Fruit fly (Drosophila melanogaster) whole organism, prepupa: Measurements from ENCODE around the gene CG13654.
A peak's percentile ranks its signal among the peaks of the same experiment; 100 is the strongest.

Experiments
- Blimp-1 ChIP-seq: fragments of 200-800 bp; sonication (Bioruptor generic); optimal IDR thresholded peaks from 3 replicates; lab custom pipeline; 2017; ENCODE audit warnings: missing biosample characterization, missing genetic modification characterization, mild to moderate bottlenecking, moderate library complexity, missing genetic modification reagents
- CG10669 ChIP-seq: fragments of 200-800 bp; sonication (Bioruptor generic); optimal IDR thresholded peaks from 3 replicates; lab custom pipeline; 2018; ENCODE audit warnings: missing biosample characterization, mild to moderate bottlenecking, missing genetic modification characterization, moderate library complexity
- CG11294 ChIP-seq: fragments of 200-800 bp; sonication (Bioruptor generic); IDR thresholded peaks from 2 replicates; pipeline ENCODE4 v1.3.6; 2022; ENCODE audit warnings: missing biosample characterization, missing genetic modification characterization
- CG11762 ChIP-seq: fragments of 200-800 bp; sonication (Bioruptor generic); optimal IDR thresholded peaks from 3 replicates; lab custom pipeline; 2016; ENCODE audit warnings: missing biosample characterization, missing genetic modification characterization; ENCODE audit not compliant: insufficient read depth
- CG11902 ChIP-seq: fragments of 200-800 bp; sonication (Bioruptor generic); optimal IDR thresholded peaks from 3 replicates; lab custom pipeline; 2016; ENCODE audit warnings: missing biosample characterization, missing genetic modification characterization
- CG15336 ChIP-seq: fragments of 200-800 bp; sonication (Bioruptor generic); IDR thresholded peaks from 2 replicates; pipeline ENCODE4 v1.3.6; 2022; ENCODE audit warnings: missing biosample characterization, missing genetic modification characterization
- CG1621 ChIP-seq: fragments of 200-800 bp; sonication (Bioruptor generic); optimal IDR thresholded peaks from 3 replicates; lab custom pipeline; 2018; ENCODE audit warnings: missing biosample characterization, mild to moderate bottlenecking, missing genetic modification characterization
- CG3032 ChIP-seq: fragments of 200-800 bp; optimal IDR thresholded peaks from 2 replicates; lab custom pipeline; 2019; ENCODE audit warnings: missing biosample characterization, mild to moderate bottlenecking, missing genetic modification characterization, moderate library complexity
- CG31627 ChIP-seq: fragments of 200-800 bp; sonication (Bioruptor generic); optimal IDR thresholded peaks from 3 replicates; lab custom pipeline; 2016; ENCODE audit warnings: missing biosample characterization, missing genetic modification characterization
- CG3919 ChIP-seq: fragments of 200-800 bp; sonication (Bioruptor generic); optimal IDR thresholded peaks from 3 replicates; lab custom pipeline; 2016; ENCODE audit warnings: missing biosample characterization, missing genetic modification characterization
- CG6276 ChIP-seq: fragments of 200-800 bp; sonication (Bioruptor generic); optimal IDR thresholded peaks from 2 replicates; lab custom pipeline; 2017; ENCODE audit warnings: missing biosample characterization, mild to moderate bottlenecking, missing genetic modification characterization
- CG6808 ChIP-seq: fragments of 200-800 bp; sonication (Bioruptor generic); optimal IDR thresholded peaks from 3 replicates; lab custom pipeline; 2017; ENCODE audit warnings: missing biosample characterization, missing genetic modification characterization, mild to moderate bottlenecking, moderate library complexity, missing genetic modification reagents
- CG7368 ChIP-seq: fragments of 200-800 bp; sonication (Bioruptor generic); optimal IDR thresholded peaks from 3 replicates; lab custom pipeline; 2016; ENCODE audit warnings: missing biosample characterization, missing genetic modification characterization
- CG8319 ChIP-seq: fragments of 200-800 bp; sonication (Bioruptor generic); optimal IDR thresholded peaks from 3 replicates; lab custom pipeline; 2016; ENCODE audit warnings: missing biosample characterization, missing genetic modification characterization
- CG8632 ChIP-seq: fragments of 200-800 bp; sonication (Bioruptor generic); optimal IDR thresholded peaks from 3 replicates; lab custom pipeline; 2016; ENCODE audit warnings: missing biosample characterization, missing genetic modification characterization
- CG9139 ChIP-seq: fragments of 200-800 bp; sonication (Bioruptor generic); optimal IDR thresholded peaks from 3 replicates; lab custom pipeline; 2017; ENCODE audit warnings: missing biosample characterization, mild to moderate bottlenecking, missing genetic modification characterization
- Eip75B ChIP-seq: fragments of 200-800 bp; sonication (Bioruptor generic); optimal IDR thresholded peaks from 3 replicates; lab custom pipeline; 2016; ENCODE audit warnings: missing biosample characterization, missing genetic modification characterization
- Eip78C ChIP-seq: fragments of 200-800 bp; sonication (Bioruptor generic); peaks from one replicate; lab custom pipeline; 2016; ENCODE audit warnings: missing biosample characterization, missing genetic modification characterization
- Eip93F ChIP-seq: fragments of 200-800 bp; sonication (Bioruptor generic); optimal IDR thresholded peaks from 2 replicates; lab custom pipeline; 2016; ENCODE audit warnings: missing biosample characterization, mild to moderate bottlenecking, missing genetic modification characterization
- Ets21C ChIP-seq: fragments of 200-800 bp; sonication (Bioruptor generic); optimal IDR thresholded peaks from 3 replicates; lab custom pipeline; 2016; ENCODE audit warnings: missing biosample characterization, missing genetic modification characterization
- Ets96B ChIP-seq: fragments of 200-800 bp; optimal IDR thresholded peaks from 2 replicates; lab custom pipeline; 2019; ENCODE audit warnings: missing biosample characterization, mild to moderate bottlenecking, missing genetic modification characterization, moderate library complexity
- Hr38 ChIP-seq: sonication (Bioruptor generic); optimal IDR thresholded peaks from 2 replicates; lab custom pipeline; 2016; ENCODE audit warnings: missing biosample characterization, missing genetic modification characterization
- Hr39 ChIP-seq: fragments of 200-800 bp; sonication (Bioruptor generic); optimal IDR thresholded peaks from 2 replicates; lab custom pipeline; 2016; ENCODE audit warnings: missing biosample characterization, missing genetic modification characterization
- Hr4 ChIP-seq: fragments of 200-800 bp; sonication (Bioruptor generic); optimal IDR thresholded peaks from 3 replicates; lab custom pipeline; 2016; ENCODE audit warnings: missing biosample characterization, missing genetic modification characterization
- Lpt ChIP-seq: fragments of 200-800 bp; sonication (Bioruptor generic); optimal IDR thresholded peaks from 3 replicates; lab custom pipeline; 2016; ENCODE audit warnings: missing biosample characterization, missing genetic modification characterization
- Met ChIP-seq: fragments of 200-800 bp; sonication (Bioruptor generic); optimal IDR thresholded peaks from 3 replicates; lab custom pipeline; 2016; ENCODE audit warnings: missing biosample characterization, missing genetic modification characterization
- OdsH ChIP-seq: fragments of 200-800 bp; sonication (Bioruptor generic); optimal IDR thresholded peaks from 3 replicates; lab custom pipeline; 2016; ENCODE audit warnings: missing biosample characterization, missing genetic modification characterization
- Sox102F ChIP-seq: fragments of 200-800 bp; sonication (Bioruptor generic); optimal IDR thresholded peaks from 2 replicates; lab custom pipeline; 2016; ENCODE audit warnings: missing biosample characterization, mild to moderate bottlenecking, missing genetic modification characterization
- Sox15 ChIP-seq: fragments of 200-800 bp; sonication (Bioruptor generic); optimal IDR thresholded peaks from 3 replicates; lab custom pipeline; 2016; ENCODE audit warnings: missing biosample characterization, missing genetic modification characterization
- acj6 ChIP-seq: fragments of 200-800 bp; sonication (Bioruptor generic); optimal IDR thresholded peaks from 3 replicates; lab custom pipeline; 2016; ENCODE audit warnings: missing biosample characterization, missing genetic modification characterization
- cyc ChIP-seq: fragments of 200-800 bp; sonication (Bioruptor generic); optimal IDR thresholded peaks from 3 replicates; lab custom pipeline; 2016; ENCODE audit warnings: missing biosample characterization, missing genetic modification characterization
- dac ChIP-seq: fragments of 200-800 bp; sonication (Bioruptor generic); optimal IDR thresholded peaks from 2 replicates; lab custom pipeline; 2017; ENCODE audit warnings: missing biosample characterization, mild to moderate bottlenecking, missing genetic modification characterization
- dsx ChIP-seq: fragments of 200-800 bp; optimal IDR thresholded peaks from 3 replicates; lab custom pipeline; 2019; ENCODE audit warnings: missing biosample characterization, mild to moderate bottlenecking, missing genetic modification characterization, moderate library complexity; ENCODE audit not compliant: poor library complexity, severe bottlenecking
- esn ChIP-seq: fragments of 200-800 bp; sonication (Bioruptor generic); optimal IDR thresholded peaks from 2 replicates; lab custom pipeline; 2016; ENCODE audit warnings: missing biosample characterization, mild to moderate bottlenecking, missing genetic modification characterization, moderate library complexity
- fd85E ChIP-seq: fragments of 200-800 bp; sonication (Bioruptor generic); optimal IDR thresholded peaks from 3 replicates; lab custom pipeline; 2016; ENCODE audit warnings: missing biosample characterization, missing genetic modification characterization
- fkh ChIP-seq: fragments of 200-800 bp; sonication (Bioruptor generic); optimal IDR thresholded peaks from 3 replicates; lab custom pipeline; 2017; ENCODE audit warnings: missing biosample characterization, mild to moderate bottlenecking, missing genetic modification characterization, moderate library complexity
- lz ChIP-seq: fragments of 200-800 bp; sonication (Bioruptor generic); optimal IDR thresholded peaks from 3 replicates; lab custom pipeline; 2016; ENCODE audit warnings: missing biosample characterization, missing genetic modification characterization
- net ChIP-seq: fragments of 200-800 bp; sonication (Bioruptor generic); optimal IDR thresholded peaks from 3 replicates; lab custom pipeline; 2016; ENCODE audit warnings: missing biosample characterization, missing genetic modification characterization
- pdm3 ChIP-seq: fragments of 200-800 bp; sonication (Bioruptor generic); optimal IDR thresholded peaks from 3 replicates; lab custom pipeline; 2016; ENCODE audit warnings: missing biosample characterization, missing genetic modification characterization
- salr ChIP-seq, 2 experiments: fragments of 200-800 bp; sonication (Bioruptor generic); optimal IDR thresholded peaks; 3 replicates each; lab custom pipeline; 2016 to 2018; ENCODE audit warnings: missing biosample characterization in 2 of 2, missing genetic modification characterization in 2 of 2, mild to moderate bottlenecking in 1 of 2
- ss ChIP-seq, 2 experiments: fragments of 200-800 bp; sonication (Bioruptor generic); optimal IDR thresholded peaks; 2 replicates in 1 of 2; 3 replicates in 1 of 2; lab custom pipeline; 2017 to 2018; ENCODE audit warnings: mild to moderate bottlenecking in 2 of 2, missing biosample characterization in 2 of 2, missing genetic modification characterization in 2 of 2, moderate library complexity in 1 of 2
- svp ChIP-seq: fragments of 200-800 bp; sonication (Bioruptor generic); peaks from one replicate; lab custom pipeline; 2016; ENCODE audit warnings: missing biosample characterization, missing genetic modification characterization
- topi ChIP-seq: fragments of 200-800 bp; sonication (Bioruptor generic); optimal IDR thresholded peaks from 3 replicates; lab custom pipeline; 2016; ENCODE audit warnings: missing biosample characterization, missing genetic modification characterization
- vri ChIP-seq: fragments of 200-800 bp; sonication (Bioruptor generic); optimal IDR thresholded peaks from 3 replicates; lab custom pipeline; 2016; ENCODE audit warnings: missing biosample characterization, mild to moderate bottlenecking, missing genetic modification characterization

The CG13654 gene

DNA sequence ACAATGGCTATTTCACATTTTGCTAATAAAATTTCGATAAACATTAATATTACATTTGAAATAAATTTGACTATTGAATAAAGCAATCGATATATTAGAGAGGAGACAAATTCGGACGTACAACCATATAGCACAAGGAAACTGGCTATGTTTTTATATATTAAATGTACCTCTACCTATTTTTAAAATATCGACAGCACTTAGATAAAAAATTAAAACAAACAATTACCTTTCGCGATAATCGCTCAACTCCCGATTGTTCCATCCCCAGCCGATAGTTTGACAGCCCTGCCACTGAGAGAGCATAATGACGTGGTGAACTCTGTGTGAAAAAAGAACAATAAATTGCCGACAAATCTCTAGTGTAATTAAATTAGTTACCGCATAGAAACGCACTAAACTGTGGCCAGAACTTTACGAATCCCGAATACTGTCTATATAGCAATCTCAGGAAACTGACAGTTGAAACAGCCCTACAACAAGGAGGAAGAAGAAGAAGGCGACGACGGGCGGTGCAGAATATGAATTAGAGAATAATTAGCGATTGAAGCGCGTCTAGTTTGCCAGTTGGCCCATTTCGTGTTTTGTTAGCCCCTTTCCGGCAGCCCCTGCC is 59.1 kb downstream of the CG13654 start, which contains the start of gene CG11857 (continued):
- peak; percentile 99 for TF ChIP-seq svp
- peak; percentile 97 for TF ChIP-seq cyc (GFP tag; lab: Kevin White, UChicago)
- peak; percentile 82 for TF ChIP-seq Hr38 (GFP tag; lab: Kevin White, UChicago)
- peak; percentile 96 for TF ChIP-seq CG3919 (GFP tag; lab: Kevin White, UChicago)
- no peak for TF ChIP-seq CG6808 (GFP tag; lab: Kevin White, UChicago)
- TF ChIP-seq Ets21C (GFP tag; lab: Kevin White, UChicago): peak; percentile 97
- peak; percentile 94 for TF ChIP-seq vri (GFP tag; lab: Kevin White, UChicago)
- TF ChIP-seq salr (GFP tag; optimal IDR thresholded peaks at IDR 0.05; lab: Kevin White, UChicago): peak in 1 of 2 experiments; percentile 93
- TF ChIP-seq CG3032 (tag; lab: Kevin White, UChicago): peak; percentile 98
- TF ChIP-seq topi (GFP tag; lab: Kevin White, UChicago): peak; percentile 97
- peak; percentile 98 for TF ChIP-seq Eip78C (GFP tag; lab: Kevin White, UChicago)
- TF ChIP-seq fkh (GFP tag; lab: Kevin White, UChicago): peak; percentile 86
- no peak for TF ChIP-seq Sox102F
- peak; percentile 97 for TF ChIP-seq pdm3
- TF ChIP-seq CG11902 (GFP tag; lab: Kevin White, UChicago): peak; percentile 96
- TF ChIP-seq Eip93F (GFP tag; lab: Kevin White, UChicago): peak; percentile 89
- peak; percentile 94 for TF ChIP-seq Ets96B (tag; lab: Kevin White, UChicago)
- TF ChIP-seq CG11294 (GFP tag; lab: Robert Waterston, UW): peak; percentile 97
- TF ChIP-seq CG8632: peak; percentile 92
- TF ChIP-seq ss (GFP tag; optimal IDR thresholded peaks at IDR 0.05; lab: Kevin White, UChicago): peak in 1 of 2 experiments; percentile 91
- peak; percentile 89 for TF ChIP-seq Lpt (GFP tag; lab: Kevin White, UChicago)
- peak; percentile 97 for TF ChIP-seq Hr4 (GFP tag; lab: Kevin White, UChicago)
- TF ChIP-seq CG11762: peak; percentile 90
- TF ChIP-seq esn (GFP tag; lab: Kevin White, UChicago): peak; percentile 98
- TF ChIP-seq lz (GFP tag; lab: Kevin White, UChicago): peak; percentile 98
- no peak for TF ChIP-seq CG9139 (GFP tag; lab: Kevin White, UChicago)
- peak; percentile 97 for TF ChIP-seq Met (GFP tag; lab: Kevin White, UChicago)
- peak; percentile 94 for TF ChIP-seq CG10669 (GFP tag; lab: Kevin White, UChicago)

DNA sequence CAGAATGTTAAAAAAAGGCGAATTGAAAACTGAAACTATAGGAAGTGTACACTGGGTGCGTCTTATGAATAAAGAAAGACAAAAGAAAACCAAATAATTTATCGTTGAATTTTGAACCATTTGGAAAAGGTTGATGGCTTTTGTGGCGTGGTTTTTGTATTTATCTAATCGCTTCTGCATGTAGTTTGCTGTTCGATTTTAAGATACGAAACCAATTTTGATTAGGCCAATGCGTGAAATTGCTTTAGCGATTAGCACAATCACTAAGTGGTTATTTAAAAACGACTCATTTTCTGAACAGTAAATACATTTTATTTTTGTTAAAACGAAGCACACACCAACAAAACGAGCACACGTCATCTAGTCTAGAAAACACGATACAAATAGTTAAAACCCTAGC is 61.1 kb downstream of the CG13654 start:
- TF ChIP-seq OdsH: no peak
- no peak for TF ChIP-seq CG8319 (GFP tag; lab: Kevin White, UChicago)
- no peak for TF ChIP-seq CG3919 (GFP tag; lab: Kevin White, UChicago)
- no peak for TF ChIP-seq CG6276 (GFP tag; lab: Kevin White, UChicago)
- TF ChIP-seq CG1621 (tag; lab: Kevin White, UChicago): no peak
- no peak for TF ChIP-seq acj6 (GFP tag; lab: Kevin White, UChicago)
- no peak for TF ChIP-seq CG7368
- no peak for TF ChIP-seq CG3032 (tag; lab: Kevin White, UChicago)
- no peak for TF ChIP-seq topi (GFP tag; lab: Kevin White, UChicago)
- TF ChIP-seq Met (GFP tag; lab: Kevin White, UChicago): no peak
- TF ChIP-seq fd85E (GFP tag; lab: Kevin White, UChicago): no peak
- no peak for TF ChIP-seq dac (GFP tag; lab: Kevin White, UChicago)
- TF ChIP-seq CG8632: no peak

DNA sequence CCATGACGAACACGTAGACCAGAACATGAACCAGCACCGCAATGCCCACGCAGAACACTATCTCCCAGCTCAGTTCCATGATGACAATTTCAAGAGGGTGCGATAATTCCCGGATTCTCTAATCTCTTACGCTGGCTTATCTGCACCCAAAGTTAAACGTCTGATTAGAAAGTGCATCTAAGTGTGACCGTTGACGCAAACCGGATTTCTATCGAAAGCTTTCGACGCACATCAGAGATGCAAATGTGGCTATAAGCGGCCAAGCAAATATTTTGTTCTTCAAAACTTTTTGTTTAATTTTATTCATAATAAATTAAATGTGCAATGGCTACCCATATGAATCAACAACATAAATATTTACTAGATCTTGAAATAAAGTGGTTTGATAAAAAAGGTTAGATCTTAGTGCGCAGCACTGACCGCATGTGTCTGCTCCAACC is 62.7 kb downstream of the CG13654 start, which contains the start of the genes Kdsr and CG11858:
Kdsr (minus strand) TSS at position 177 of the 440 bp plus-strand sequence.
CG11858 (plus strand) TSS at position 420 of the 440 bp plus-strand sequence.
- TF ChIP-seq acj6 (GFP tag; lab: Kevin White, UChicago) (no peak), topi (GFP tag; lab: Kevin White, UChicago) (no peak), CG8319 (GFP tag; lab: Kevin White, UChicago) (no peak), cyc (GFP tag; lab: Kevin White, UChicago) (no peak), CG7368 (no peak), CG15336 (GFP tag; lab: Robert Waterston, UW) (0 out of 2 replicates have a peak, but pooled peaks have one; percentile 43), CG6276 (GFP tag; lab: Kevin White, UChicago) (no peak), esn (GFP tag; lab: Kevin White, UChicago) (peak; percentile 78), Hr38 (GFP tag; lab: Kevin White, UChicago) (no peak), Hr4 (GFP tag; lab: Kevin White, UChicago) (no peak), CG11762 (no peak), CG9139 (GFP tag; lab: Kevin White, UChicago) (no peak), Hr39 (no peak), Blimp-1 (GFP tag; lab: Kevin White, UChicago) (no peak), CG11902 (GFP tag; lab: Kevin White, UChicago) (no peak), dsx (GFP tag; lab: Kevin White, UChicago) (peak; percentile 37), Sox15 (GFP tag; lab: Kevin White, UChicago) (peak; percentile 13), Lpt (GFP tag; lab: Kevin White, UChicago) (peak; percentile 6), CG31627 (peak; percentile 73), net (GFP tag; lab: Kevin White, UChicago) (no peak), Eip75B (no peak), OdsH (no peak)
